Worm (Caenorhabditis elegans) whole organism, L4 larva: ENCODE data around the gene sec-24.1.

ENCODE experiments used
- F37D6.2 ChIP-seq: sonication (generic microtip); optimal IDR thresholded peaks from 2 replicates; lab custom pipeline; 2016; ENCODE audit warnings: mild to moderate bottlenecking, missing genetic modification characterization, missing compliant biosample characterization
- F44E2.7 ChIP-seq: fragments of 200-800 bp; sonication (Bioruptor generic); IDR thresholded peaks from 2 replicates; pipeline ENCODE4 v2.1.2; 2022; ENCODE audit warnings: missing genetic modification characterization, missing compliant biosample characterization
- F49E8.2 ChIP-seq: sonication (generic microtip); optimal IDR thresholded peaks from 2 replicates; lab custom pipeline; 2016; ENCODE audit warnings: missing compliant biosample characterization, mild to moderate bottlenecking, missing genetic modification characterization, borderline replicate concordance
- Y105C5A.15 ChIP-seq: fragments of 200-800 bp; sonication (Bioruptor generic); IDR thresholded peaks from 2 replicates; pipeline ENCODE4 v1.3.6; 2022; ENCODE audit warnings: missing genetic modification characterization, missing compliant biosample characterization
- ZK337.2 ChIP-seq: fragments of 200-800 bp; sonication (Bioruptor generic); IDR thresholded peaks from 2 replicates; pipeline ENCODE4 v1.3.6; 2022; ENCODE audit warnings: missing genetic modification reagents, missing genetic modification characterization, missing compliant biosample characterization
- aha-1 ChIP-seq: fragments of 150-350 bp; peaks from one replicate; lab custom pipeline; 2014; ENCODE audit warnings: missing biosample characterization, missing genetic modification characterization
- ama-1 ChIP-seq: fragments of 150-350 bp; optimal IDR thresholded peaks from 2 replicates; lab custom pipeline; 2014; ENCODE audit warnings: inconsistent platforms, mixed read lengths
- ceh-62 ChIP-seq: sonication (generic microtip); optimal IDR thresholded peaks from 2 replicates; lab custom pipeline; 2017; ENCODE audit warnings: missing biosample characterization, missing genetic modification characterization
- ceh-82 ChIP-seq: sonication (generic microtip); optimal IDR thresholded peaks from 2 replicates; lab custom pipeline; 2017; ENCODE audit warnings: missing biosample characterization, missing genetic modification characterization
- ces-1 ChIP-seq: fragments of 150-350 bp; sonication (generic microtip); optimal IDR thresholded peaks from 4 replicates; lab custom pipeline; 2014; ENCODE audit warnings: missing biosample characterization, missing genetic modification reagents, missing genetic modification characterization
- cey-2 ChIP-seq: sonication (generic microtip); optimal IDR thresholded peaks from 3 replicates; lab custom pipeline; 2017; ENCODE audit warnings: missing genetic modification characterization, mild to moderate bottlenecking, missing compliant biosample characterization, antibody characterized with exemption, borderline replicate concordance; ENCODE audit not compliant: insufficient read depth
- daf-16 ChIP-seq, 3 experiments: sonication (generic microtip); optimal IDR thresholded peaks; 2 replicates each; lab custom pipeline; 2016 to 2017; ENCODE audit warnings: missing genetic modification characterization in 3 of 3, missing genetic modification reagents in 3 of 3, mild to moderate bottlenecking in 2 of 3, missing compliant biosample characterization in 2 of 3, missing biosample characterization in 1 of 3, moderate library complexity in 1 of 3
- daf-19 ChIP-seq: fragments of 200-800 bp; sonication (Bioruptor generic); conservative IDR thresholded peaks from 2 replicates; pipeline ENCODE4 v1.3.6; 2022; ENCODE audit warnings: missing genetic modification characterization, missing compliant biosample characterization
- dmd-8 ChIP-seq: fragments of 200-800 bp; sonication (Bioruptor generic); IDR thresholded peaks from 2 replicates; pipeline ENCODE4 v1.3.6; 2022; ENCODE audit warnings: missing genetic modification characterization, missing compliant biosample characterization
- dpl-1 ChIP-seq: fragments of 150-350 bp; optimal IDR thresholded peaks from 2 replicates; lab custom pipeline; 2014; ENCODE audit warnings: missing biosample characterization, missing genetic modification reagents, missing genetic modification characterization
- dve-1 ChIP-seq: sonication (generic microtip); optimal IDR thresholded peaks from 2 replicates; lab custom pipeline; 2017; ENCODE audit warnings: antibody characterized with exemption, mild to moderate bottlenecking, missing genetic modification characterization, missing compliant biosample characterization; ENCODE audit not compliant: insufficient read depth
- fkh-10 ChIP-seq: fragments of 150-350 bp; optimal IDR thresholded peaks from 2 replicates; lab custom pipeline; 2014; ENCODE audit warnings: missing biosample characterization, missing genetic modification reagents, missing genetic modification characterization
- fos-1 ChIP-seq: fragments of 150-350 bp; optimal IDR thresholded peaks from 2 replicates; lab custom pipeline; 2014; ENCODE audit warnings: missing biosample characterization, missing genetic modification characterization
- hlh-11 ChIP-seq: fragments of 200-800 bp; sonication (Bioruptor generic); optimal IDR thresholded peaks from 2 replicates; lab custom pipeline; 2018; ENCODE audit warnings: mild to moderate bottlenecking, missing genetic modification characterization, missing compliant biosample characterization
- hlh-30 ChIP-seq: sonication (generic microtip); optimal IDR thresholded peaks from 2 replicates; lab custom pipeline; 2017; ENCODE audit warnings: antibody characterized with exemption, mild to moderate bottlenecking, missing genetic modification characterization, missing compliant biosample characterization; ENCODE audit not compliant: insufficient read depth
- lim-7 ChIP-seq: fragments of 200-800 bp; sonication (Bioruptor generic); IDR thresholded peaks from 2 replicates; pipeline ENCODE4 v1.3.6; 2022; ENCODE audit warnings: missing genetic modification characterization, missing compliant biosample characterization
- lin-1 ChIP-seq: fragments of 200-800 bp; sonication (Bioruptor generic); IDR thresholded peaks from 2 replicates; pipeline ENCODE4 v1.3.6; 2022; ENCODE audit warnings: missing genetic modification reagents, missing genetic modification characterization, missing compliant biosample characterization
- lin-13 ChIP-seq: fragments of 150-350 bp; optimal IDR thresholded peaks from 2 replicates; lab custom pipeline; 2014; ENCODE audit warnings: missing biosample characterization, missing genetic modification reagents, missing genetic modification characterization
- lin-39 ChIP-seq: fragments of 150-350 bp; optimal IDR thresholded peaks from 2 replicates; lab custom pipeline; 2014; ENCODE audit warnings: missing biosample characterization, missing genetic modification reagents, missing genetic modification characterization
- lir-3 ChIP-seq: sonication (generic microtip); optimal IDR thresholded peaks from 2 replicates; lab custom pipeline; 2016; ENCODE audit warnings: mild to moderate bottlenecking, missing genetic modification characterization, missing compliant biosample characterization
- lsy-2 ChIP-seq, 2 experiments: fragments of 150-350 bp in 1 of 2; sonication (generic microtip) in 1 of 2; optimal IDR thresholded peaks; 2 replicates each; lab custom pipeline; 2014 to 2017; ENCODE audit warnings: missing biosample characterization in 2 of 2, missing genetic modification characterization in 2 of 2
- madf-5 ChIP-seq, 2 experiments: fragments of 200-800 bp; sonication (Bioruptor generic); IDR thresholded peaks; 2 replicates each; pipeline ENCODE4 v1.3.6; 2022; ENCODE audit warnings: missing compliant biosample characterization in 2 of 2, missing genetic modification characterization in 2 of 2
- madf-9 ChIP-seq: fragments of 200-800 bp; sonication (Bioruptor generic); conservative IDR thresholded peaks from 2 replicates; pipeline ENCODE4 v1.3.6; 2022; ENCODE audit warnings: missing genetic modification reagents, missing genetic modification characterization, missing compliant biosample characterization
- mdt-29 ChIP-seq: fragments of 200-800 bp; sonication (Bioruptor generic); IDR thresholded peaks from 2 replicates; pipeline ENCODE4 v1.3.6; 2022; ENCODE audit warnings: missing genetic modification reagents, missing genetic modification characterization, missing compliant biosample characterization
- mxl-3 ChIP-seq: fragments of 200-800 bp; sonication (Bioruptor generic); optimal IDR thresholded peaks from 2 replicates; lab custom pipeline; 2018; ENCODE audit warnings: mild to moderate bottlenecking, missing genetic modification characterization, missing compliant biosample characterization
- nhr-10 ChIP-seq: fragments of 150-350 bp; optimal IDR thresholded peaks from 2 replicates; lab custom pipeline; 2014; ENCODE audit warnings: missing biosample characterization, missing genetic modification characterization
- nhr-102 ChIP-seq: sonication (generic microtip); optimal IDR thresholded peaks from 2 replicates; lab custom pipeline; 2016; ENCODE audit warnings: mild to moderate bottlenecking, missing genetic modification characterization, moderate library complexity, missing compliant biosample characterization
- nhr-11 ChIP-seq: fragments of 150-350 bp; optimal IDR thresholded peaks from 2 replicates; lab custom pipeline; 2014; ENCODE audit warnings: missing biosample characterization, missing genetic modification characterization
- nhr-237 ChIP-seq: sonication (generic microtip); optimal IDR thresholded peaks from 2 replicates; lab custom pipeline; 2017; ENCODE audit warnings: missing biosample characterization, missing genetic modification characterization
- nhr-28 ChIP-seq: fragments of 150-350 bp; optimal IDR thresholded peaks from 2 replicates; lab custom pipeline; 2014; ENCODE audit warnings: missing biosample characterization, missing genetic modification characterization
- nhr-48 ChIP-seq: sonication (generic microtip); optimal IDR thresholded peaks from 2 replicates; lab custom pipeline; 2016; ENCODE audit warnings: mild to moderate bottlenecking, missing genetic modification characterization, missing compliant biosample characterization
- nhr-6 ChIP-seq: fragments of 150-350 bp; optimal IDR thresholded peaks from 2 replicates; lab custom pipeline; 2014; ENCODE audit warnings: missing biosample characterization, missing genetic modification characterization
- php-3 ChIP-seq: fragments of 200-800 bp; sonication (Bioruptor generic); IDR thresholded peaks from 2 replicates; pipeline ENCODE4 v1.3.6; 2022; ENCODE audit warnings: missing genetic modification reagents, missing genetic modification characterization, missing compliant biosample characterization
- rbr-2 ChIP-seq: sonication (generic microtip); optimal IDR thresholded peaks from 2 replicates; lab custom pipeline; 2016; ENCODE audit warnings: missing genotype, missing genetic modification characterization, missing compliant biosample characterization
- snpc-4 ChIP-seq: fragments of 150-350 bp; optimal IDR thresholded peaks from 2 replicates; lab custom pipeline; 2014; ENCODE audit warnings: missing biosample characterization, missing genetic modification characterization
- spr-1 ChIP-seq: sonication (generic microtip); optimal IDR thresholded peaks from 2 replicates; lab custom pipeline; 2016; ENCODE audit warnings: mild to moderate bottlenecking, missing genetic modification characterization, missing compliant biosample characterization
- tag-97 ChIP-seq: fragments of 200-800 bp; sonication (Bioruptor generic); IDR thresholded peaks from 2 replicates; pipeline ENCODE4 v1.3.6; 2022; ENCODE audit warnings: missing genetic modification characterization, missing compliant biosample characterization
- tra-1 ChIP-seq: fragments of 200-800 bp; sonication (Bioruptor generic); IDR thresholded peaks from 2 replicates; pipeline ENCODE4 v1.3.6; 2022; ENCODE audit warnings: missing genetic modification reagents, missing genetic modification characterization, missing compliant biosample characterization
- unc-39 ChIP-seq: sonication (generic microtip); optimal IDR thresholded peaks from 2 replicates; lab custom pipeline; 2017; ENCODE audit warnings: missing biosample characterization, missing genetic modification characterization
- unc-62 ChIP-seq, 3 experiments: fragments of 150-350 bp in 1 of 3; sonication (generic microtip); optimal IDR thresholded peaks in 2 of 3; peaks in 1 of 3; 1 replicate in 1 of 3; 2 replicates in 2 of 3; lab custom pipeline; 2014 to 2017; ENCODE audit warnings: missing biosample characterization in 3 of 3, missing genetic modification characterization in 3 of 3, missing genetic modification reagents in 3 of 3, missing genotype in 1 of 3
- vab-7 ChIP-seq: fragments of 200-800 bp; sonication (Bioruptor generic); IDR thresholded peaks from 2 replicates; pipeline ENCODE4 v1.3.6; 2022; ENCODE audit warnings: missing genetic modification reagents, missing genetic modification characterization, missing compliant biosample characterization
- zag-1 ChIP-seq: fragments of 150-350 bp; optimal IDR thresholded peaks from 2 replicates; lab custom pipeline; 2014; ENCODE audit warnings: missing biosample characterization, missing genetic modification characterization
- zfp-3 ChIP-seq: fragments of 200-800 bp; sonication (Bioruptor generic); conservative IDR thresholded peaks from 2 replicates; pipeline ENCODE4 v1.3.6; 2022; ENCODE audit warnings: missing genetic modification reagents, missing genetic modification characterization, missing compliant biosample characterization
- zip-2 ChIP-seq: fragments of 150-350 bp; optimal IDR thresholded peaks from 2 replicates; lab custom pipeline; 2014; ENCODE audit warnings: missing biosample characterization, missing genetic modification characterization

sec-24.1 gene

ce11 chrIV:11592165-11592564 is 26.2 kb upstream of the sec-24.1 start, which contains the start of gene spe-36:
Gene spe-36, minus strand, starts transcription at chrIV:11592265.
- no peak for TF ChIP-seq madf-5 (GFP tag; IDR thresholded peaks at IDR 0.05; lab: Robert Waterston, UW)
- no peak for TF ChIP-seq nhr-102
- no peak for TF ChIP-seq F49E8.2
- no peak for TF ChIP-seq zag-1
- no peak for TF ChIP-seq fkh-10
- TF ChIP-seq nhr-28 (tag; lab: Kevin White, UChicago): no peak
- TF ChIP-seq tra-1 (GFP tag; lab: Robert Waterston, UW): no peak
- TF ChIP-seq hlh-30: no peak
- TF ChIP-seq Y105C5A.15 (GFP tag; lab: Robert Waterston, UW): no peak
- TF ChIP-seq madf-9 (GFP tag; lab: Robert Waterston, UW): no peak
- TF ChIP-seq unc-62 (GFP tag; optimal IDR thresholded peaks at IDR 0.05 in 1 of 2; lab: Kevin White, UChicago): no peak
- no peak for TF ChIP-seq unc-62 (tag; optimal IDR thresholded peaks at IDR 0.05; lab: Kevin White, UChicago)
- no peak for TF ChIP-seq cey-2 (tag; lab: Kevin White, UChicago)
- no peak for TF ChIP-seq fos-1 (tag; lab: Kevin White, UChicago)
- no peak for TF ChIP-seq daf-19
- TF ChIP-seq ceh-62 (tag; lab: Kevin White, UChicago): no peak
- TF ChIP-seq snpc-4 (tag; lab: Kevin White, UChicago): no peak
- TF ChIP-seq nhr-48 (tag; lab: Kevin White, UChicago): no peak
- TF ChIP-seq dpl-1: no peak
- no peak for TF ChIP-seq ZK337.2 (GFP tag; lab: Robert Waterston, UW)

DNA sequence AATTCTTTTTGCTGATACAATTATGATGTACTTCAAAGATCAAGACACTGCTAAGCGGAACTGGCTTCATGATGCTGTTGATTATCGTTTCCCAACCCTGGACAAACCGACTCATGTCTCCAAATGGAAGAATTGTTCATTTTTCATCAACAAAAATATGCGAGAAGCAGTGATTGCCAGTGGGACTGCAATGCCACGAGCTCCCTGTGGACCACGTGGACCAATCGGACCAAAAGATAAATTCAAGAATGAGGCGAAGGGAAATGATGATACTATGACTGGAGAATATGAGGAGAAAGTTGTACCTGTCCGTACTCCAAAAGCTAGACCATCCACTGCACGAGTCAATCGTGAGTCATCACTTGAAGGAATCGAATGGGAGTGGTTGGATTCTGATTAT is 20.5 kb upstream of the sec-24.1 start:
- TF ChIP-seq nhr-11 (tag; lab: Kevin White, UChicago) (no peak), mxl-3 (no peak), cey-2 (tag; lab: Kevin White, UChicago) (no peak), ces-1 (GFP tag; lab: Kevin White, UChicago) (no peak), rbr-2 (no peak), aha-1 (tag; lab: Kevin White, UChicago) (peak; percentile 92), F37D6.2 (tag; lab: Kevin White, UChicago) (no peak)
- TF ChIP-seq, all 104 proteins: peak for 1

ce11 chrIV:11584853-11585252 is 18.9 kb upstream of the sec-24.1 start:
- TF ChIP-seq dve-1 (tag; lab: Kevin White, UChicago) (peak; percentile 15), daf-16 (GFP tag; optimal IDR thresholded peaks at IDR 0.05; lab: Kevin White, UChicago) (no peak), daf-16 (tag; optimal IDR thresholded peaks at IDR 0.05; lab: Kevin White, UChicago) (peak; percentile 25), ama-1 (lab: Kevin White, UChicago) (no peak), dmd-8 (GFP tag; lab: Robert Waterston, UW) (no peak), lsy-2 (tag; optimal IDR thresholded peaks at IDR 0.05; lab: Kevin White, UChicago) (no peak), nhr-11 (tag; lab: Kevin White, UChicago) (no peak), hlh-11 (peak; percentile 17), lin-13 (GFP tag; lab: Kevin White, UChicago) (no peak), spr-1 (no peak), lin-1 (GFP tag; lab: Robert Waterston, UW) (no peak), php-3 (GFP tag; lab: Robert Waterston, UW) (no peak), daf-19 (no peak), nhr-10 (tag; lab: Kevin White, UChicago) (no peak), ceh-82 (no peak), nhr-237 (tag; lab: Kevin White, UChicago) (no peak), ceh-62 (tag; lab: Kevin White, UChicago) (no peak), unc-39 (tag; lab: Kevin White, UChicago) (no peak), unc-62 (GFP tag; optimal IDR thresholded peaks at IDR 0.05 in 1 of 2; lab: Kevin White, UChicago) (no peak), unc-62 (tag; optimal IDR thresholded peaks at IDR 0.05; lab: Kevin White, UChicago) (no peak), lir-3 (tag; lab: Kevin White, UChicago) (no peak), lin-39 (tag; lab: Kevin White, UChicago) (no peak), zip-2 (no peak), vab-7 (no peak), tag-97 (GFP tag; lab: Robert Waterston, UW) (no peak), lim-7 (GFP tag; lab: Robert Waterston, UW) (no peak), hlh-30 (peak; percentile 5), F44E2.7 (GFP tag; lab: Robert Waterston, UW) (no peak), zfp-3 (GFP tag; lab: Robert Waterston, UW) (no peak), nhr-6 (tag; lab: Kevin White, UChicago) (no peak), mdt-29 (GFP tag; lab: Robert Waterston, UW) (no peak)
